Worm (Caenorhabditis elegans): ENCODE data around the gene pir-2.

ce11 chrIII:9476564-9476963 lies 33.1 kb upstream of the pir-2 start:
- TF ChIP-seq unc-130 (tag; optimal IDR thresholded peaks at IDR 0.05) (no peak), nhr-77 (tag; optimal IDR thresholded peaks at IDR 0.05) (no peak), skn-1 (tag; optimal IDR thresholded peaks at IDR 0.05) (no peak), nhr-28 (tag; optimal IDR thresholded peaks at IDR 0.05) (no peak), zag-1 (tag; optimal IDR thresholded peaks at IDR 0.05) (no peak), mdl-1 (tag; optimal IDR thresholded peaks at IDR 0.05) (no peak), ceh-82 (tag; optimal IDR thresholded peaks at IDR 0.05) (no peak), dpl-1 (GFP tag; optimal IDR thresholded peaks at IDR 0.05) (no peak), fos-1 (tag; optimal IDR thresholded peaks at IDR 0.05) (no peak), lsy-2 (tag; optimal IDR thresholded peaks at IDR 0.05) (no peak), isw-1 (GFP tag; IDR thresholded peaks at IDR 0.05) (no peak), lin-35 (GFP tag; optimal IDR thresholded peaks at IDR 0.05) (no peak), elt-3 (tag; optimal IDR thresholded peaks at IDR 0.05) (no peak), swsn-7 (tag; optimal IDR thresholded peaks at IDR 0.05) (no peak)

Measured in whole organism, L1 larva.